Worm (Caenorhabditis elegans): ENCODE results near the gene T19C3.5.

DNA sequence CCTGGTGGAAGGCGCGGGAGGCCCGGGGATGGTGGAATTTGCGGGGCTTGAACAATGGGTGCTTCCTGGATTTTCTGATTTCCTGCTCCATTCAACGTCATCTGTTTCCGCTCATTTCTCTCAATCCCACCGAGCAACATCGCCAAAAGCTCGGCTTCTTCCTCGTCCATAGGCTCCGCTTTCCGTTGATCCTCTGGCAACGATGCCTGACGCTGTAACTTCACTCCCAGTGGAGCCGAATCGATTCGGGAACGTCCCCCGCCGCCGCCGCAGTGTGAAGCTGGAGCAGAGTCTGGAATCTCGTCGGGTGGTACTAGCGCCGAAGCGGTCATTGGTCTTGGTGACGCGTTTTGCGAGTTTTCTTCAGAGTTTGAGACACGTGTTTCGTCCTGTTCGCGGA lies 32.3 kb downstream of the T19C3.5 start:
- no peak for TF ChIP-seq pha-4 (tag; optimal IDR thresholded peaks at IDR 0.05)
- no peak for TF ChIP-seq elt-3 (tag; optimal IDR thresholded peaks at IDR 0.05)
- TF ChIP-seq nhr-25 (tag; optimal IDR thresholded peaks at IDR 0.05), result no peak
- TF ChIP-seq egl-27 (tag; optimal IDR thresholded peaks at IDR 0.05), result no peak
- TF ChIP-seq nhr-237 (tag; optimal IDR thresholded peaks at IDR 0.05), result no peak
- TF ChIP-seq skn-1 (tag; optimal IDR thresholded peaks at IDR 0.05), result no peak
- no peak for TF ChIP-seq ztf-4 (tag; optimal IDR thresholded peaks at IDR 0.05)
- no peak for TF ChIP-seq R02D3.7 (tag; optimal IDR thresholded peaks at IDR 0.05)
- TF ChIP-seq elt-2 (tag; optimal IDR thresholded peaks at IDR 0.05), result no peak
- TF ChIP-seq ceh-82 (tag; optimal IDR thresholded peaks at IDR 0.05), result no peak
- TF ChIP-seq sea-2 (GFP tag; optimal IDR thresholded peaks at IDR 0.05), result no peak
- TF ChIP-seq nhr-23 (tag; optimal IDR thresholded peaks at IDR 0.05), result no peak

Data from whole organism, L3 larva.